Worm (Caenorhabditis elegans): Measurements from ENCODE around the gene R07A4.3.

The R07A4.3 gene

DNA sequence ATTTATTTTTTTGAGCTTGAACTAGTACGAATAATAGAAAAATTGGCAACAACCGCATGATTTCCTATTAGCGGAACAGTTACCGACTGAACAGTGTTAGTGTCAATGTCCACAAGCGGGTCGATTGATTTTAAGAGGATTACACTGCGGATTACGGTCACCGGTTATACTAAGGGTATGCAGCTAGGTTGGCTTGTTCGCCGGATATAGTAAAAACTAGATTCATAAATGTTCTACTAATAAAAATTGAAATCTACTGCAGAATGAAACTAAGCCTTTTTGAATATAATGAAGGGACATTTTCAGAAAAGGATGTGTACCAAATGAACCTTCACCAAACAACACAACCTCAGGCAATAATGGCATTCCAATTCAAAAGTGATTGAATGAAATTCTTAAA, 4.1 kb downstream of the R07A4.3 start, which contains the start of gene R07A4.4:
R07A4.4 (minus strand) TSS at position 101 of the 400 bp plus-strand sequence.
- TF ChIP-seq sox-2 (GFP tag; IDR thresholded peaks at IDR 0.05): no peak
- TF ChIP-seq K02D7.2 (tag; optimal IDR thresholded peaks at IDR 0.05): no peak
- no peak for TF ChIP-seq ceh-45 (GFP tag; IDR thresholded peaks at IDR 0.05)
- TF ChIP-seq tbx-2 (tag; optimal IDR thresholded peaks at IDR 0.05): no peak
- TF ChIP-seq syd-9 (tag; optimal IDR thresholded peaks at IDR 0.05): no peak
- no peak for TF ChIP-seq ama-1 (optimal IDR thresholded peaks at IDR 0.05)
- TF ChIP-seq sdc-2 (tag; optimal IDR thresholded peaks at IDR 0.05): no peak
- TF ChIP-seq rnt-1 (tag; optimal IDR thresholded peaks at IDR 0.05): no peak

DNA sequence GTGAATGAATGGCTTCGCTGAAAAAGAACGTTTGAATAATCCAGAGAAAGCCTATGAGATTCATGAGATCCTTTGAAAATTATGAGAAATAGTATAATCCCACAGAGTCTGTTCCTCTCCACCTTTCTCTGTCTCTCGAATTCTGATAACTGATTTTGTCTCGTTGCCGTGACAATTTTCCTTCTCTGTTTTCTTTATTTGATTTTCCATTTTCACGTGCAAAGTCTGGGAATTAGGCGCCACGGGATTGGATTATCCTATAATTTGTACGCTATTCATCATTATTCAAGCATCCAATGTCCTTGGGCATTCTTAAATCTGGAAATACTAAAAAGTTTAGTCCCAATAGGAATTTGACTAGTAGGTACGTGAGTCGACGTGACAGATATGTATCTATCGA, 5.0 kb downstream of the R07A4.3 start:
- TF ChIP-seq unc-42 (tag; optimal IDR thresholded peaks at IDR 0.05) (peak; percentile 15), zip-5 (tag; optimal IDR thresholded peaks at IDR 0.05) (no peak)

DNA sequence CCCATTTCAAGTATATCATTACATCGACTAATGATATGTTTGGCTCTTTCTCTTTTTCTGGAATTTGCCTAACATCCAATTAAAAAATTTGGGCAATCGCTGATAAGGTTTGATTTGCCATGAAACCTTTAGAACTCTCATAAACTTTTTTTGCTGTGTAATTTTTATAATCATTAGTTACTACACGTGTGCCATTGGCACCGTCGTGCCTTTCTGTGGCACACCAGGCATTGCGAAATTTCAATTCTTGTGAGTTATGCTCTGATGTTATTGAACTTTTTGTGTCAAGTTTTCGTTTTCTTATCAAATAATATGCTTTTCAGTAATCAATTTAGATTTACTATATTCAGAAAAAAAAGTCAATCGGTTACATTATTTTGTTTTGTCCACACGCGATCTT, 7.5 kb downstream of the R07A4.3 start:
- TF ChIP-seq ets-4 (tag; optimal IDR thresholded peaks at IDR 0.05): no peak
- TF ChIP-seq F13H6.1 (tag; optimal IDR thresholded peaks at IDR 0.05): no peak
- TF ChIP-seq C38D4.7 (GFP tag; optimal IDR thresholded peaks at IDR 0.05): no peak
- no peak for TF ChIP-seq unc-42 (tag; optimal IDR thresholded peaks at IDR 0.05)
- TF ChIP-seq ceh-14 (tag; optimal IDR thresholded peaks at IDR 0.05): no peak
- no peak for TF ChIP-seq npax-4 (tag; optimal IDR thresholded peaks at IDR 0.05)
- TF ChIP-seq K02D7.2 (tag; optimal IDR thresholded peaks at IDR 0.05): no peak
- TF ChIP-seq ceh-31 (tag; optimal IDR thresholded peaks at IDR 0.05): no peak
- TF ChIP-seq hlh-13 (GFP tag; optimal IDR thresholded peaks at IDR 0.05): no peak
- no peak for TF ChIP-seq elt-2 (tag; optimal IDR thresholded peaks at IDR 0.05)

DNA sequence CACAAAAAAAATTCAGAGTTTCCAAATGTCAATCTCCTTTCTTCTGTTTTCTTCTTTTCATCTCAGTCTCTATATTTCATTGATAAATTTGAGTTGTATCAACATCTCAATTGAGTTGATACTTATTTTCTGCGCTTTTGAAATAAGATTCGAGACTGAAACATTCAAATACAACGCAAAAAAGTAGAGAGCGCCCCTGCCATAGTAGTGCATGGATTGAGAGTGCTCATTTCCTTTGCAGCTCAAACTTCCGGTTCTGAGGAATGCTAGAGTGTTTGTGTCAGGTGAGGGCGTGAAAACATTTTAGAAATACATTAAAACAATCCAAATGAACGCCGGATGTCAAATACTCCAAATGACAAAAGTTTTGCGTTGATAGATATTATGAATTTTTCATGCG, 9.9 kb downstream of the R07A4.3 start:
- no peak for TF ChIP-seq K09A11.1 (tag; optimal IDR thresholded peaks at IDR 0.05; ENCODE audit: insufficient read depth)
- TF ChIP-seq Y22D7AL.16 (tag; optimal IDR thresholded peaks at IDR 0.05): no peak
- no peak for TF ChIP-seq lin-11 (tag; optimal IDR thresholded peaks at IDR 0.05)
- no peak for TF ChIP-seq dve-1 (tag; optimal IDR thresholded peaks at IDR 0.05)
- TF ChIP-seq ceh-2 (tag; optimal IDR thresholded peaks at IDR 0.05): no peak
- no peak for TF ChIP-seq fax-1 (tag; optimal IDR thresholded peaks at IDR 0.05)
- no peak for TF ChIP-seq elt-4 (tag; optimal IDR thresholded peaks at IDR 0.05)
- TF ChIP-seq ztf-16 (tag; optimal IDR thresholded peaks at IDR 0.05): no peak
- TF ChIP-seq fkh-10 (GFP tag; optimal IDR thresholded peaks at IDR 0.05): no peak
- TF ChIP-seq tbx-7 (tag; optimal IDR thresholded peaks at IDR 0.05): no peak
- no peak for TF ChIP-seq ama-1 (optimal IDR thresholded peaks at IDR 0.05)
- no peak for TF ChIP-seq elt-2 (tag; optimal IDR thresholded peaks at IDR 0.05)

DNA sequence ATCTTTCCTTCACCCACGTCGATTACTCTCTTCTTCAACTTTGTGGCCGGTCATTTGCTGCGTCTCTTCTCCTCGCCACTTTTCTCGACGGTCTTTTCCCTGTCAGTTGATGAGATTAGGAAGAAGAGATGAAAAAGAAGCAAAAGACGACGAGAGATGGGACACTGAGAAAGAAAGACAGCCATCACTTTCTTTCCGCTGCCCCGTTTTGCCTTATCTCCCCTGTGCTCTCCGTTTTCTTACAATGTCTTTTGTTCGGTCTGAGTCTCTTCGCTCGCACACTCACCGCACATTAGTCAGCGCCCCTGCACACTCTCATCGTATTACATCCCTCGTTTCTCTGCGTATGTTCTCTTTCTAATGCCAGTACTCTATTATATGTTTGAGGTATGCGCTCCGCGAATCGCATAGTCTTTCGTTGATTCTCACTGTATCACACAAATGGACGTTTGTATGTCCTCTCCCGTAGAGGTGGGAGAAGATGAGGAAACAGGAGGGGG, 12.7 kb downstream of the R07A4.3 start:
- peak; percentile 79 for TF ChIP-seq hlh-8 (tag; optimal IDR thresholded peaks at IDR 0.05)
- TF ChIP-seq pqm-1 (tag; optimal IDR thresholded peaks at IDR 0.05): peak; percentile 40
- TF ChIP-seq fkh-10 (GFP tag; optimal IDR thresholded peaks at IDR 0.05): no peak
- peak; percentile 25 for TF ChIP-seq unc-86 (tag; optimal IDR thresholded peaks at IDR 0.05)
- no peak for TF ChIP-seq C38D4.7 (GFP tag; optimal IDR thresholded peaks at IDR 0.05)
- TF ChIP-seq ceh-45 (GFP tag; IDR thresholded peaks at IDR 0.05): 0 out of 2 replicates have a peak, but pooled peaks have one; percentile 6
- peak; percentile 96 for TF ChIP-seq ceh-18 (tag; optimal IDR thresholded peaks at IDR 0.05)
- peak; percentile 51 for TF ChIP-seq pat-9 (tag; optimal IDR thresholded peaks at IDR 0.05)
- TF ChIP-seq nhr-11 (tag; optimal IDR thresholded peaks at IDR 0.05): no peak
- TF ChIP-seq odd-2 (tag; optimal IDR thresholded peaks at IDR 0.05): no peak
- TF ChIP-seq hlh-6 (tag; optimal IDR thresholded peaks at IDR 0.05): peak; percentile 26
- peak; percentile 71 for TF ChIP-seq pax-1 (tag; optimal IDR thresholded peaks at IDR 0.05)
- TF ChIP-seq ceh-22 (tag; optimal IDR thresholded peaks at IDR 0.05): peak; percentile 76
- TF ChIP-seq ceh-19 (GFP tag; optimal IDR thresholded peaks at IDR 0.05): peak; percentile 81
- TF ChIP-seq ceh-34 (tag; optimal IDR thresholded peaks at IDR 0.05): peak; percentile 97
- peak; percentile 51 for TF ChIP-seq K09A11.1 (tag; optimal IDR thresholded peaks at IDR 0.05; ENCODE audit: insufficient read depth)
- TF ChIP-seq npax-4 (tag; optimal IDR thresholded peaks at IDR 0.05): no peak
- peak; percentile 58 for TF ChIP-seq ets-4 (tag; optimal IDR thresholded peaks at IDR 0.05)
- peak; percentile 96 for TF ChIP-seq nfya-1 (tag; optimal IDR thresholded peaks at IDR 0.05)
- TF ChIP-seq che-1 (tag; optimal IDR thresholded peaks at IDR 0.05): no peak
- peak; percentile 66 for TF ChIP-seq dmd-4 (tag; optimal IDR thresholded peaks at IDR 0.05; ENCODE audit: borderline replicate concordance)
- peak; percentile 85 for TF ChIP-seq sdc-2 (tag; optimal IDR thresholded peaks at IDR 0.05)
- TF ChIP-seq ttx-3 (tag; optimal IDR thresholded peaks at IDR 0.05): no peak
- TF ChIP-seq rnt-1 (tag; optimal IDR thresholded peaks at IDR 0.05): peak; percentile 92
- no peak for TF ChIP-seq gmeb-2 (tag; optimal IDR thresholded peaks at IDR 0.05)
- peak; percentile 54 for TF ChIP-seq elt-2 (tag; optimal IDR thresholded peaks at IDR 0.05)
